Worm (Caenorhabditis elegans) whole organism, L4 larva: ENCODE measurements around the gene K08E7.5.

Experiments
- D1046.2 ChIP-seq: fragments of 200-800 bp; sonication (Bioruptor generic); IDR thresholded peaks from 2 replicates; pipeline ENCODE4 v1.3.6; 2022; ENCODE audit warnings: missing genetic modification characterization, missing compliant biosample characterization
- F26F4.8 ChIP-seq: fragments of 200-800 bp; sonication (Bioruptor generic); conservative IDR thresholded peaks from 2 replicates; pipeline ENCODE4 v1.3.6; 2022; ENCODE audit warnings: missing genetic modification characterization, missing compliant biosample characterization
- R02D3.7 ChIP-seq: fragments of 150-350 bp; sonication (generic microtip); optimal IDR thresholded peaks from 3 replicates; lab custom pipeline; 2014; ENCODE audit warnings: missing biosample characterization, missing genetic modification characterization
- T26A8.4 ChIP-seq: fragments of 200-800 bp; sonication (Bioruptor generic); IDR thresholded peaks from 2 replicates; pipeline ENCODE4 v1.3.6; 2022; ENCODE audit warnings: missing genetic modification characterization, missing compliant biosample characterization
- Y48G9A.11 ChIP-seq: fragments of 200-800 bp; sonication (Bioruptor generic); IDR thresholded peaks from 2 replicates; pipeline ENCODE4 v1.3.6; 2022; ENCODE audit warnings: missing genetic modification reagents, missing genetic modification characterization, missing compliant biosample characterization
- Y75B8A.6 ChIP-seq: fragments of 200-800 bp; sonication (Bioruptor generic); IDR thresholded peaks from 2 replicates; pipeline ENCODE4 v1.3.6; 2022; ENCODE audit warnings: missing genetic modification reagents, missing genetic modification characterization, missing compliant biosample characterization
- ZK337.2 ChIP-seq: fragments of 200-800 bp; sonication (Bioruptor generic); IDR thresholded peaks from 2 replicates; pipeline ENCODE4 v1.3.6; 2022; ENCODE audit warnings: missing genetic modification reagents, missing genetic modification characterization, missing compliant biosample characterization
- aha-1 ChIP-seq: fragments of 150-350 bp; peaks from one replicate; lab custom pipeline; 2014; ENCODE audit warnings: missing biosample characterization, missing genetic modification characterization
- ama-1 ChIP-seq: fragments of 150-350 bp; optimal IDR thresholded peaks from 2 replicates; lab custom pipeline; 2014; ENCODE audit warnings: inconsistent platforms, mixed read lengths
- arid-1 ChIP-seq: fragments of 200-800 bp; sonication (Bioruptor generic); conservative IDR thresholded peaks from 2 replicates; pipeline ENCODE4 v1.3.6; 2022; ENCODE audit warnings: missing genetic modification reagents, missing genetic modification characterization, missing compliant biosample characterization
- ceh-20 ChIP-seq: fragments of 200-800 bp; sonication (Bioruptor generic); IDR thresholded peaks from 2 replicates; pipeline ENCODE4 v1.3.6; 2022; ENCODE audit warnings: missing genetic modification reagents, missing genetic modification characterization, missing compliant biosample characterization
- ceh-32 ChIP-seq: sonication (generic microtip); optimal IDR thresholded peaks from 2 replicates; lab custom pipeline; 2016; ENCODE audit warnings: mild to moderate bottlenecking, missing genetic modification characterization, missing compliant biosample characterization; ENCODE audit not compliant: poor library complexity
- daf-16 ChIP-seq, 3 experiments: sonication (generic microtip); optimal IDR thresholded peaks; 2 replicates each; lab custom pipeline; 2016 to 2017; ENCODE audit warnings: missing genetic modification characterization in 3 of 3, missing genetic modification reagents in 3 of 3, mild to moderate bottlenecking in 2 of 3, missing compliant biosample characterization in 2 of 3, missing biosample characterization in 1 of 3, moderate library complexity in 1 of 3
- dpl-1 ChIP-seq: fragments of 150-350 bp; optimal IDR thresholded peaks from 2 replicates; lab custom pipeline; 2014; ENCODE audit warnings: missing biosample characterization, missing genetic modification reagents, missing genetic modification characterization
- fos-1 ChIP-seq: fragments of 150-350 bp; optimal IDR thresholded peaks from 2 replicates; lab custom pipeline; 2014; ENCODE audit warnings: missing biosample characterization, missing genetic modification characterization
- gei-8 ChIP-seq: fragments of 200-800 bp; sonication (Bioruptor generic); optimal IDR thresholded peaks from 2 replicates; lab custom pipeline; 2018; ENCODE audit warnings: mild to moderate bottlenecking, missing genetic modification characterization, missing compliant biosample characterization
- hmg-1.1 ChIP-seq: fragments of 200-800 bp; sonication (Bioruptor generic); IDR thresholded peaks from 2 replicates; pipeline ENCODE4 v1.3.6; 2022; ENCODE audit warnings: missing genetic modification reagents, missing genetic modification characterization, missing compliant biosample characterization
- lim-7 ChIP-seq: fragments of 200-800 bp; sonication (Bioruptor generic); IDR thresholded peaks from 2 replicates; pipeline ENCODE4 v1.3.6; 2022; ENCODE audit warnings: missing genetic modification characterization, missing compliant biosample characterization
- lin-1 ChIP-seq: fragments of 200-800 bp; sonication (Bioruptor generic); IDR thresholded peaks from 2 replicates; pipeline ENCODE4 v1.3.6; 2022; ENCODE audit warnings: missing genetic modification reagents, missing genetic modification characterization, missing compliant biosample characterization
- lin-13 ChIP-seq: fragments of 150-350 bp; optimal IDR thresholded peaks from 2 replicates; lab custom pipeline; 2014; ENCODE audit warnings: missing biosample characterization, missing genetic modification reagents, missing genetic modification characterization
- lin-15B ChIP-seq: fragments of 150-350 bp; sonication (generic microtip); optimal IDR thresholded peaks from 3 replicates; lab custom pipeline; 2014; ENCODE audit warnings: missing biosample characterization, missing genetic modification characterization
- lin-39 ChIP-seq: fragments of 150-350 bp; optimal IDR thresholded peaks from 2 replicates; lab custom pipeline; 2014; ENCODE audit warnings: missing biosample characterization, missing genetic modification reagents, missing genetic modification characterization
- lsy-2 ChIP-seq, 2 experiments: fragments of 150-350 bp in 1 of 2; sonication (generic microtip) in 1 of 2; optimal IDR thresholded peaks; 2 replicates each; lab custom pipeline; 2014 to 2017; ENCODE audit warnings: missing biosample characterization in 2 of 2, missing genetic modification characterization in 2 of 2
- madf-9 ChIP-seq: fragments of 200-800 bp; sonication (Bioruptor generic); conservative IDR thresholded peaks from 2 replicates; pipeline ENCODE4 v1.3.6; 2022; ENCODE audit warnings: missing genetic modification reagents, missing genetic modification characterization, missing compliant biosample characterization
- mdl-1 ChIP-seq, 2 experiments: fragments of 150-350 bp in 1 of 2; sonication (generic microtip) in 1 of 2; optimal IDR thresholded peaks; 2 replicates each; lab custom pipeline; 2014 to 2017; ENCODE audit warnings: missing biosample characterization in 2 of 2, missing genetic modification characterization in 2 of 2
- mdt-29 ChIP-seq: fragments of 200-800 bp; sonication (Bioruptor generic); IDR thresholded peaks from 2 replicates; pipeline ENCODE4 v1.3.6; 2022; ENCODE audit warnings: missing genetic modification reagents, missing genetic modification characterization, missing compliant biosample characterization
- mep-1 ChIP-seq: fragments of 150-350 bp; sonication (generic microtip); optimal IDR thresholded peaks from 3 replicates; lab custom pipeline; 2014; ENCODE audit warnings: missing biosample characterization, missing genetic modification characterization
- nhr-102 ChIP-seq: sonication (generic microtip); optimal IDR thresholded peaks from 2 replicates; lab custom pipeline; 2016; ENCODE audit warnings: mild to moderate bottlenecking, missing genetic modification characterization, moderate library complexity, missing compliant biosample characterization
- nhr-25 ChIP-seq: sonication (generic microtip); optimal IDR thresholded peaks from 2 replicates; lab custom pipeline; 2017; ENCODE audit warnings: missing genetic modification characterization, mild to moderate bottlenecking, missing compliant biosample characterization, antibody characterized with exemption, moderate library complexity, borderline replicate concordance; ENCODE audit not compliant: insufficient read depth
- nhr-42 ChIP-seq: fragments of 200-800 bp; sonication (Bioruptor generic); IDR thresholded peaks from 2 replicates; pipeline ENCODE4 v1.3.6; 2022; ENCODE audit warnings: missing genetic modification characterization, missing compliant biosample characterization
- nhr-48 ChIP-seq: sonication (generic microtip); optimal IDR thresholded peaks from 2 replicates; lab custom pipeline; 2016; ENCODE audit warnings: mild to moderate bottlenecking, missing genetic modification characterization, missing compliant biosample characterization
- nhr-77 ChIP-seq: fragments of 150-350 bp; optimal IDR thresholded peaks from 2 replicates; lab custom pipeline; 2014; ENCODE audit warnings: missing biosample characterization, missing genetic modification characterization
- pha-4 ChIP-seq, 2 experiments: fragments of 150-350 bp in 1 of 2; fragments of 200-800 bp in 1 of 2; sonication (Bioruptor generic) in 1 of 2; IDR thresholded peaks in 1 of 2; optimal IDR thresholded peaks in 1 of 2; 2 replicates each; pipeline versions ENCODE4 v1.3.6 to Lab custom; 2014 to 2022; ENCODE audit warnings: missing genetic modification characterization in 2 of 2, missing genetic modification reagents in 2 of 2, missing biosample characterization in 1 of 2, missing compliant biosample characterization in 1 of 2
- php-3 ChIP-seq: fragments of 200-800 bp; sonication (Bioruptor generic); IDR thresholded peaks from 2 replicates; pipeline ENCODE4 v1.3.6; 2022; ENCODE audit warnings: missing genetic modification reagents, missing genetic modification characterization, missing compliant biosample characterization
- pqm-1 ChIP-seq: sonication (generic microtip); optimal IDR thresholded peaks from 2 replicates; lab custom pipeline; 2017; ENCODE audit warnings: missing biosample characterization, missing genetic modification characterization
- rbr-2 ChIP-seq: sonication (generic microtip); optimal IDR thresholded peaks from 2 replicates; lab custom pipeline; 2016; ENCODE audit warnings: missing genotype, missing genetic modification characterization, missing compliant biosample characterization
- sdz-12 ChIP-seq: fragments of 200-800 bp; sonication (Bioruptor generic); optimal IDR thresholded peaks from 2 replicates; lab custom pipeline; 2018; ENCODE audit warnings: mild to moderate bottlenecking, missing genetic modification characterization, missing compliant biosample characterization
- skn-1 ChIP-seq: fragments of 150-350 bp; optimal IDR thresholded peaks from 2 replicates; lab custom pipeline; 2014; ENCODE audit warnings: missing biosample characterization, missing genetic modification characterization
- snpc-1.2 ChIP-seq: fragments of 200-800 bp; sonication (Bioruptor generic); IDR thresholded peaks from 2 replicates; pipeline ENCODE4 v1.3.6; 2022; ENCODE audit warnings: missing genetic modification reagents, missing genetic modification characterization, missing compliant biosample characterization
- vab-7 ChIP-seq: fragments of 200-800 bp; sonication (Bioruptor generic); IDR thresholded peaks from 2 replicates; pipeline ENCODE4 v1.3.6; 2022; ENCODE audit warnings: missing genetic modification reagents, missing genetic modification characterization, missing compliant biosample characterization
- zfp-2 ChIP-seq: sonication (generic microtip); optimal IDR thresholded peaks from 2 replicates; lab custom pipeline; 2016; ENCODE audit warnings: mild to moderate bottlenecking, missing genetic modification characterization, missing compliant biosample characterization

K08E7.5 gene

DNA sequence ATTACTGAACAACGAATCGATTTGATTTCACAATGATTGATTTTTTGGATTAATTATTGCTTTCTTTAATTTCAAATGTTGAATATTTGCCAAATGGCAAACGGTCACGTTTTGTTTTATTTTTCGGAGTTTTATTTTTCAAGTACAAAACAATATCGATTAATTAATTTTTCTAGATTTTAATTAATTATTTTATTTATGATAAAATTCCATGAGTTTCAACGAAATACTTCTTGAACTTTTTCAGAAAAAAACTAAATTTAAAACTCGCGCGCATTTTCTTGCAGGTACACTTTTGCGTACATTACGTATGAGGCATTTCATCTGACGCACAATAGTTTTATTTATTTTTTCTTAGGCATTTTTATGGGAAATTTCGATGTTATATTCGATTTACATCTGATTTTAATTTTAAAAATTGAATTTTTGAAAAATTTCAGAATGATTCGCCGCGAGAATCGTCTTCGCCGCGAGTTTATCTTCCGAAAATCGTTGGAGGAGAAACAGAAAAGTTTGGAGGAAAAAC lies 14.2 kb upstream of the K08E7.5 start, which contains the start of the genes ZK795.2 and ZK795.3 (continued):
- TF ChIP-seq rbr-2: peak; percentile 32
- no peak for TF ChIP-seq nhr-48 (tag; lab: Kevin White, UChicago)
- TF ChIP-seq lin-1 (GFP tag; lab: Robert Waterston, UW): no peak
- TF ChIP-seq ZK337.2 (GFP tag; lab: Robert Waterston, UW): no peak
- 0 out of 2 replicates have a peak, but pooled peaks have one; percentile 17 for TF ChIP-seq hmg-1.1
- TF ChIP-seq lin-13: no peak
- TF ChIP-seq ama-1: no peak
- no peak for TF ChIP-seq Y75B8A.6 (GFP tag; lab: Robert Waterston, UW)
- TF ChIP-seq lim-7 (GFP tag; lab: Robert Waterston, UW): no peak
- no peak for TF ChIP-seq daf-16 (GFP tag; optimal IDR thresholded peaks at IDR 0.05; lab: Kevin White, UChicago)
- TF ChIP-seq daf-16 (tag; optimal IDR thresholded peaks at IDR 0.05; lab: Kevin White, UChicago): no peak
- TF ChIP-seq snpc-1.2: no peak
- TF ChIP-seq F26F4.8 (GFP tag; lab: Robert Waterston, UW): no peak
- no peak for TF ChIP-seq mdt-29 (GFP tag; lab: Robert Waterston, UW)
- TF ChIP-seq nhr-25 (tag; lab: Kevin White, UChicago): no peak
- no peak for TF ChIP-seq nhr-77 (tag; lab: Kevin White, UChicago)
- no peak for TF ChIP-seq madf-9 (GFP tag; lab: Robert Waterston, UW)
- peak; percentile 48 for TF ChIP-seq mep-1 (tag; lab: Kevin White, UChicago)
- no peak for TF ChIP-seq nhr-42
- TF ChIP-seq arid-1 (GFP tag; lab: Robert Waterston, UW): no peak
- TF ChIP-seq dpl-1 (GFP tag; lab: Kevin White, UChicago): peak; percentile 98
- TF ChIP-seq ceh-32 (tag; lab: Kevin White, UChicago): no peak
- TF ChIP-seq fos-1: no peak
- TF ChIP-seq sdz-12 (GFP tag; lab: Kevin White, UChicago): no peak
- TF ChIP-seq ceh-20: no peak
- no peak for TF ChIP-seq pqm-1 (tag; lab: Kevin White, UChicago)
- TF ChIP-seq mdl-1 (tag; optimal IDR thresholded peaks at IDR 0.05; lab: Kevin White, UChicago): no peak
- no peak for TF ChIP-seq R02D3.7 (tag; lab: Kevin White, UChicago)
- TF ChIP-seq T26A8.4 (GFP tag; lab: Robert Waterston, UW): no peak
- TF ChIP-seq aha-1 (tag; lab: Kevin White, UChicago): no peak
- TF ChIP-seq lsy-2 (tag; optimal IDR thresholded peaks at IDR 0.05; lab: Kevin White, UChicago): peak in 1 of 2 experiments; percentile 83
- no peak for TF ChIP-seq skn-1
- TF ChIP-seq gei-8 (GFP tag; lab: Kevin White, UChicago): no peak
- TF ChIP-seq Y48G9A.11 (GFP tag; lab: Robert Waterston, UW): no peak
- no peak for TF ChIP-seq vab-7 (GFP tag; lab: Robert Waterston, UW)
- TF ChIP-seq D1046.2 (GFP tag; lab: Robert Waterston, UW): no peak
- no peak for TF ChIP-seq zfp-2 (tag; lab: Kevin White, UChicago)
- TF ChIP-seq php-3 (GFP tag; lab: Robert Waterston, UW): no peak
- TF ChIP-seq nhr-102: peak; percentile 19
- TF ChIP-seq lin-39 (tag; lab: Kevin White, UChicago): no peak
- no peak; the same call in 1 of the 2 replicates for TF ChIP-seq pha-4 (GFP tag; IDR thresholded peaks at IDR 0.05; lab: Robert Waterston, UW)
- TF ChIP-seq pha-4 (tag; optimal IDR thresholded peaks at IDR 0.05; lab: Kevin White, UChicago): peak; percentile 11
- no peak for TF ChIP-seq lin-15B
